Worm (Caenorhabditis elegans): ENCODE measurements around the gene mob-2.

Gene mob-2

ce11 chrX:13143236-13143635 lies 26.6 kb downstream of the mob-2 start:
- no peak for TF ChIP-seq unc-62 (GFP tag; optimal IDR thresholded peaks at IDR 0.05)
- peak; percentile 91 for TF ChIP-seq cnd-1 (tag; optimal IDR thresholded peaks at IDR 0.05)
- peak; percentile 71 for TF ChIP-seq ces-1 (GFP tag; optimal IDR thresholded peaks at IDR 0.05)
- no peak for TF ChIP-seq bed-3 (GFP tag; optimal IDR thresholded peaks at IDR 0.05)
- peak; percentile 53 for TF ChIP-seq lin-32 (GFP tag; optimal IDR thresholded peaks at IDR 0.05)

DNA sequence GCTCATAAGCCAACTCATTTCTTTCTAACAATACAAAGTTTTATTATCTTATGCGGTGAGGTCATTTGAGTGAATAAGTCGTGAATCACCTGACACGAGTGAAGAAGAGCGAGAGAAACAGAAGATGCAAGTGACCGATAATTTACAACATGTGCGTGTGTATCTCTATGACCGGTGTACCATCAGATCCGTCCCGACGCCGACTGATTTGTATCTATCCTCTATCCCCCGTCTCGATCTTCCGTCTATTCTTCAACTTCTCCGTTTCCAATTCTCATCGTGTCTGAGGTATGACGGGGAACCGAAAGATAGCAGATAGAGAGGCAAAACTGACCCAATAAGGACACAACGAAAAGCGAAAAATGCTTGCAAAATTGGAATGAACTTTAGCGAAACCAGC lies 28.4 kb downstream of the mob-2 start, which contains the start of gene F09A5.3:
F09A5.3 (plus strand) TSS at position 162 of the 400 bp plus-strand sequence.
- peak; percentile 76 for TF ChIP-seq hlh-1 (tag; optimal IDR thresholded peaks at IDR 0.05)
- no peak for TF ChIP-seq cnd-1 (tag; optimal IDR thresholded peaks at IDR 0.05)
- no peak for TF ChIP-seq nhr-76 (tag; optimal IDR thresholded peaks at IDR 0.05)
- peak; percentile 82 for TF ChIP-seq ham-2 (GFP tag; optimal IDR thresholded peaks at IDR 0.05)
- no peak for TF ChIP-seq M03D4.4 (tag; optimal IDR thresholded peaks at IDR 0.05)
- TF ChIP-seq lin-13 (tag; optimal IDR thresholded peaks at IDR 0.05): no peak
- peak; percentile 98 for TF ChIP-seq elt-1 (tag; optimal IDR thresholded peaks at IDR 0.05; ENCODE audit: borderline replicate concordance, insufficient read depth)
- no peak for TF ChIP-seq mls-2 (tag; optimal IDR thresholded peaks at IDR 0.05)
- no peak for TF ChIP-seq drap-1 (GFP tag; optimal IDR thresholded peaks at IDR 0.05)
- TF ChIP-seq unc-120 (tag; optimal IDR thresholded peaks at IDR 0.05; ENCODE audit: poor library complexity, severe bottlenecking): no peak
- TF ChIP-seq unc-62 (GFP tag; optimal IDR thresholded peaks at IDR 0.05): peak; percentile 76
- TF ChIP-seq ztf-11 (tag; optimal IDR thresholded peaks at IDR 0.05): no peak
- no peak for TF ChIP-seq ces-1 (GFP tag; optimal IDR thresholded peaks at IDR 0.05)
- TF ChIP-seq bed-3 (GFP tag; optimal IDR thresholded peaks at IDR 0.05): no peak
- no peak for TF ChIP-seq ceh-83 (GFP tag; optimal IDR thresholded peaks at IDR 0.05)
- TF ChIP-seq nhr-237 (tag; optimal IDR thresholded peaks at IDR 0.05): no peak
- peak; percentile 11 for TF ChIP-seq elt-3 (tag; optimal IDR thresholded peaks at IDR 0.05)
- TF ChIP-seq snpc-4 (tag; optimal IDR thresholded peaks at IDR 0.05): no peak
- peak; percentile 6 for TF ChIP-seq blmp-1 (tag; optimal IDR thresholded peaks at IDR 0.05)
- TF ChIP-seq nhr-12 (tag; optimal IDR thresholded peaks at IDR 0.05): no peak
- TF ChIP-seq sptf-1 (tag; optimal IDR thresholded peaks at IDR 0.05): no peak
- peak; percentile 59 for TF ChIP-seq nhr-2 (tag; optimal IDR thresholded peaks at IDR 0.05)
- no peak for TF ChIP-seq ceh-39 (tag; optimal IDR thresholded peaks at IDR 0.05)
- no peak for TF ChIP-seq nhr-28 (tag; optimal IDR thresholded peaks at IDR 0.05)
- TF ChIP-seq unc-39 (tag; optimal IDR thresholded peaks at IDR 0.05): no peak
- no peak for TF ChIP-seq zip-8 (tag; optimal IDR thresholded peaks at IDR 0.05)
- no peak for TF ChIP-seq mep-1 (tag; optimal IDR thresholded peaks at IDR 0.05)
- TF ChIP-seq pha-4 (tag; optimal IDR thresholded peaks at IDR 0.05): no peak
- TF ChIP-seq mab-5 (tag; optimal IDR thresholded peaks at IDR 0.05): no peak

DNA sequence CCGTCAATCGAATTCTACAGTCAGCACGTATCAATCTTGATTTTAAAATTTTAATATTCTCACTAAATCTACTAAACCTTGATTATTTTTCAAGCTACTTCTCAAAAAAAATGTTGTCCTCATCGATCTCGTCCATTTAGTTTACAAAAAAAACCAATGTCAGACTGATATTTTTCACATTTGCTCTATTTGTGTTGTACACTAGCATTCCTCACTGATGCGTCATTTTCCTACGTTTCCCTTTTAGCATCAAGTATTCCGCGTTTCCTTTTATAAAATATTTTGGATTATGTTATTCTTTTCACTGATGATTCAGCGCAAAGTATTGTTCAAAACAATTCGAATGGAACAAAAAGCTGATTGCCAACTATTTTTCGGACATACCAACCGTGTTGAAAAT lies 30.4 kb downstream of the mob-2 start, which contains the start of gene ttr-34:
ttr-34 (plus strand) TSS at position 301 of the 400 bp plus-strand sequence.
- TF ChIP-seq nhr-28 (tag; optimal IDR thresholded peaks at IDR 0.05) (no peak), ztf-11 (tag; optimal IDR thresholded peaks at IDR 0.05) (no peak), nhr-76 (tag; optimal IDR thresholded peaks at IDR 0.05) (no peak), ceh-39 (tag; optimal IDR thresholded peaks at IDR 0.05) (no peak), hlh-1 (tag; optimal IDR thresholded peaks at IDR 0.05) (no peak), ham-2 (GFP tag; optimal IDR thresholded peaks at IDR 0.05) (no peak), lin-32 (GFP tag; optimal IDR thresholded peaks at IDR 0.05) (no peak), blmp-1 (tag; optimal IDR thresholded peaks at IDR 0.05) (no peak), elt-3 (tag; optimal IDR thresholded peaks at IDR 0.05) (no peak), flh-1 (GFP tag; optimal IDR thresholded peaks at IDR 0.05) (no peak), ceh-43 (GFP tag; optimal IDR thresholded peaks at IDR 0.05) (no peak), zip-8 (tag; optimal IDR thresholded peaks at IDR 0.05) (no peak), tbx-8 (GFP tag; optimal IDR thresholded peaks at IDR 0.05) (no peak), unc-62 (GFP tag; optimal IDR thresholded peaks at IDR 0.05) (no peak), elt-1 (tag; optimal IDR thresholded peaks at IDR 0.05; ENCODE audit: borderline replicate concordance, insufficient read depth) (no peak), pha-4 (tag; optimal IDR thresholded peaks at IDR 0.05) (no peak), ces-1 (GFP tag; optimal IDR thresholded peaks at IDR 0.05) (no peak), cnd-1 (tag; optimal IDR thresholded peaks at IDR 0.05) (no peak)

- TF ChIP-seq mls-2 (tag; optimal IDR thresholded peaks at IDR 0.05): no peak
- no peak for TF ChIP-seq ceh-43 (GFP tag; optimal IDR thresholded peaks at IDR 0.05)
- no peak for TF ChIP-seq lin-32 (GFP tag; optimal IDR thresholded peaks at IDR 0.05)
- TF ChIP-seq bed-3 (GFP tag; optimal IDR thresholded peaks at IDR 0.05): no peak
- TF ChIP-seq ceh-39 (tag; optimal IDR thresholded peaks at IDR 0.05): no peak
- TF ChIP-seq unc-120 (tag; optimal IDR thresholded peaks at IDR 0.05; ENCODE audit: poor library complexity, severe bottlenecking): no peak
- no peak for TF ChIP-seq nhr-12 (tag; optimal IDR thresholded peaks at IDR 0.05)
- no peak for TF ChIP-seq cnd-1 (tag; optimal IDR thresholded peaks at IDR 0.05)
These were observed 35.1 kb downstream of the mob-2 start, which contains the start of gene F09A5.2 for ce11 chrX:13134807-13135206. Gene F09A5.2 (plus strand): TSS chrX:13135107.

Data from whole organism, mixed stage, embryonic.